Worm (Caenorhabditis elegans) whole organism, midembryonic: Measurements from ENCODE around the gene K03B8.4.

Experiments
- T22C8.4 ChIP-seq: fragments of 200-800 bp; sonication (Bioruptor generic); IDR thresholded peaks from 2 replicates; pipeline ENCODE4 v1.3.6; 2022; ENCODE audit warnings: missing genetic modification characterization, missing compliant biosample characterization
- flt-1 ChIP-seq: fragments of 200-800 bp; sonication (Bioruptor generic); IDR thresholded peaks from 2 replicates; pipeline ENCODE4 v1.3.6; 2022; ENCODE audit warnings: missing genetic modification characterization, missing compliant biosample characterization
- klf-2 ChIP-seq: fragments of 200-800 bp; sonication (Bioruptor generic); conservative IDR thresholded peaks from 2 replicates; pipeline ENCODE4 v1.3.6; 2022; ENCODE audit warnings: missing genetic modification reagents, missing genetic modification characterization, missing compliant biosample characterization
- ref-1 ChIP-seq: fragments of 200-800 bp; sonication (Bioruptor generic); conservative IDR thresholded peaks from 2 replicates; pipeline ENCODE4 v1.3.6; 2022; ENCODE audit warnings: missing genetic modification reagents, missing genetic modification characterization, missing compliant biosample characterization
- tab-1 ChIP-seq: fragments of 200-800 bp; sonication (Bioruptor generic); IDR thresholded peaks from 2 replicates; pipeline ENCODE4 v1.3.6; 2022; ENCODE audit warnings: missing genetic modification characterization, missing compliant biosample characterization
- ztf-23 ChIP-seq: fragments of 200-800 bp; sonication (Bioruptor generic); IDR thresholded peaks from 2 replicates; pipeline ENCODE4 v1.3.6; 2022; ENCODE audit warnings: missing genetic modification reagents, missing genetic modification characterization, missing compliant biosample characterization

DNA sequence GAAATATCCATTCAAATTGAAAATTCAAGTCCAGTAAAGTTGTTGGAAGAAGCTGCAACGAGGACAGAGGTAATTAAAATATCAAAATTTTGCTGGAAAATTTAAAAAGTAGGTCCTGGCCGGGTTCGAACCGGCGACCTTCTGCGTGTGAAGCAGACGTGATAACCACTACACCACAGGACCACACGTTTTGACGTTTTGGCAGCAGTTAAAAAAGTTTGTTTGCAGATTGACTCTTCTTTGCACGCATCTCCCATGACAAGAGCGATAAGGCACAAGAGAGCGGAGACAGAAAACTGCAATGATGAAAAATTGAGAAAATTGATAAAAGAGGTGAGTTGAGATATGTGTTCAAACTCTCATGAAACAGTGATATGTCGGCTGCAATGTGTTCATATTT is 17.2 kb upstream of the K03B8.4 start:
- TF ChIP-seq T22C8.4, result no peak
- 0 out of 2 replicates have a peak, but pooled peaks have one; percentile 32 for TF ChIP-seq ref-1 (GFP tag; lab: Robert Waterston, UW)
- no peak for TF ChIP-seq klf-2
- 0 out of 2 replicates have a peak, but pooled peaks have one; percentile 20 for TF ChIP-seq ztf-23 (GFP tag; lab: Robert Waterston, UW)
- no peak for TF ChIP-seq tab-1
- TF ChIP-seq flt-1 (GFP tag; lab: Robert Waterston, UW), result no peak
